Fruit fly (Drosophila melanogaster) whole organism, embryonic: Measurements from ENCODE around the gene CG12171.

Source experiments
- CG16779 ChIP-seq: fragments of 200-800 bp; sonication (Bioruptor generic); IDR thresholded peaks from 2 replicates; pipeline ENCODE4 v1.3.6; 2022; ENCODE audit warnings: missing biosample characterization, missing genetic modification characterization
- CG30431 ChIP-seq: fragments of 200-800 bp; sonication (Bioruptor generic); optimal IDR thresholded peaks from 2 replicates; lab custom pipeline; 2017; ENCODE audit warnings: missing biosample characterization, missing genetic modification characterization
- CG4424 ChIP-seq: fragments of 200-800 bp; sonication (Bioruptor generic); optimal IDR thresholded peaks from 3 replicates; lab custom pipeline; 2016; ENCODE audit warnings: missing biosample characterization, missing genetic modification characterization
- CG9932 ChIP-seq: fragments of 200-800 bp; sonication (Bioruptor generic); IDR thresholded peaks from 2 replicates; pipeline ENCODE4 v1.3.6; 2022; ENCODE audit warnings: missing biosample characterization, missing genetic modification characterization
- D19B ChIP-seq: fragments of 200-800 bp; sonication (Bioruptor generic); optimal IDR thresholded peaks from 2 replicates; lab custom pipeline; 2017; ENCODE audit warnings: missing biosample characterization, mild to moderate bottlenecking, missing genetic modification characterization
- chm ChIP-seq: fragments of 200-800 bp; sonication (Bioruptor generic); IDR thresholded peaks from 2 replicates; pipeline ENCODE4 v1.3.6; 2022; ENCODE audit warnings: missing biosample characterization, missing genetic modification characterization
- lola ChIP-seq, 3 experiments: fragments of >200 bp in 2 of 3; fragments of 200-800 bp in 1 of 3; sonication (Bioruptor generic) in 1 of 3; optimal IDR thresholded peaks; 2 replicates each; lab custom pipeline; 2017 to 2019; ENCODE audit warnings: missing biosample characterization in 3 of 3, missing genetic modification characterization in 3 of 3, mild to moderate bottlenecking in 1 of 3, moderate library complexity in 1 of 3
- repo ChIP-seq: fragments of 200-800 bp; sonication (Bioruptor generic); optimal IDR thresholded peaks from 2 replicates; lab custom pipeline; 2016; ENCODE audit warnings: missing biosample characterization, missing genetic modification characterization

DNA sequence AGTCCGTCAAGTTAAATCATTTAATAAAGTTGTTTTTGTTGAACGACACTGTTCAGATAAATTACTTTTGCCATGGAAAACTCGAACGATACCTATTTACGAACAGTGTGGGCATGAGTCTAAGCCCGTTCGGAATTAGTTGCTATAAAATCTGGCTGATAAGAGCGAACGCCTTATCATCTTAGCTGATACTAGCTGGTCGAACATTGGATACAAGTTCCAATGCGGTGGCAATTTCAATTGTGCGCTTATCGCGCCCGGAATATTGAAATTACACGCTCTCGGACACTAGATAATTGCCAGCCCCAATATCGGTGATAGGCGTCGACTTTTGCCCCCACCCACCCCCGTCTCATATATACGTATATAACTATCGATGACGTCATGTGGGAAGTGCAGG lies 20.5 kb downstream of the CG12171 start:
- no peak for TF ChIP-seq chm (GFP tag; lab: Robert Waterston, UW)
- TF ChIP-seq lola (GFP tag; optimal IDR thresholded peaks at IDR 0.05; lab: Kevin White, UChicago): no peak
- no peak for TF ChIP-seq D19B (GFP tag; lab: Kevin White, UChicago)
- TF ChIP-seq CG16779 (GFP tag; lab: Robert Waterston, UW): no peak
- no peak for TF ChIP-seq CG30431 (GFP tag; lab: Kevin White, UChicago)
- TF ChIP-seq CG9932 (GFP tag; lab: Robert Waterston, UW): no peak
- TF ChIP-seq repo (GFP tag; lab: Kevin White, UChicago): no peak
- no peak for TF ChIP-seq CG4424
